Worm (Caenorhabditis elegans): ENCODE results near the gene luc-7L.

Gene luc-7L

ce11 chrII:7720479-7720878 is 13.2 kb upstream of the luc-7L start:
- no peak for TF ChIP-seq nfyb-1 (GFP tag; IDR thresholded peaks at IDR 0.05)
- no peak for TF ChIP-seq ekl-4 (GFP tag; IDR thresholded peaks at IDR 0.05)
- no peak for TF ChIP-seq somi-1 (GFP tag; optimal IDR thresholded peaks at IDR 0.05)
- no peak for TF ChIP-seq ceh-100 (GFP tag; IDR thresholded peaks at IDR 0.05)
- TF ChIP-seq nhr-80 (tag; optimal IDR thresholded peaks at IDR 0.05), result no peak
- TF ChIP-seq Y79H2A.3 (GFP tag; conservative IDR thresholded peaks at IDR 0.05), result no peak

- no peak for TF ChIP-seq Y56A3A.18 (GFP tag; IDR thresholded peaks at IDR 0.05)
- TF ChIP-seq ztf-3 (GFP tag; optimal IDR thresholded peaks at IDR 0.05), result no peak
- TF ChIP-seq F55B11.4 (tag; optimal IDR thresholded peaks at IDR 0.05; ENCODE audit: borderline replicate concordance, insufficient read depth), result no peak
- no peak for TF ChIP-seq ztf-25 (GFP tag; IDR thresholded peaks at IDR 0.05)
- no peak for TF ChIP-seq hlh-26 (GFP tag; conservative IDR thresholded peaks at IDR 0.05)
- TF ChIP-seq lsy-27 (tag; optimal IDR thresholded peaks at IDR 0.05; ENCODE audit: borderline replicate concordance, insufficient read depth), result no peak
- TF ChIP-seq nhr-27 (tag; optimal IDR thresholded peaks at IDR 0.05), result no peak
These were observed 11.8 kb upstream of the luc-7L start for ce11 chrII:7719039-7719438.

ce11 chrII:7718491-7718890 is 11.2 kb upstream of the luc-7L start, which contains the start of gene cpna-5:
cpna-5 (minus strand) TSS chrII:7718591.
- TF ChIP-seq nfya-1 (tag; optimal IDR thresholded peaks at IDR 0.05; ENCODE audit: borderline replicate concordance, insufficient read depth), result no peak
- no peak for TF ChIP-seq lin-35 (GFP tag; optimal IDR thresholded peaks at IDR 0.05)
- no peak for TF ChIP-seq T26A5.8 (tag; optimal IDR thresholded peaks at IDR 0.05)
- TF ChIP-seq egl-44 (GFP tag; IDR thresholded peaks at IDR 0.05), result no peak
- no peak for TF ChIP-seq pbrm-1 (GFP tag; IDR thresholded peaks at IDR 0.05)
- no peak for TF ChIP-seq Y56A3A.18 (GFP tag; IDR thresholded peaks at IDR 0.05)
- TF ChIP-seq egrh-3 (GFP tag; IDR thresholded peaks at IDR 0.05), result no peak
- TF ChIP-seq ceh-27 (GFP tag; optimal IDR thresholded peaks at IDR 0.05), result no peak
- no peak for TF ChIP-seq aptf-2 (GFP tag; conservative IDR thresholded peaks at IDR 0.05)
- TF ChIP-seq F23B12.7 (tag; optimal IDR thresholded peaks at IDR 0.05; ENCODE audit: insufficient read depth), result no peak
- TF ChIP-seq ztf-22 (GFP tag; optimal IDR thresholded peaks at IDR 0.05), result no peak
- TF ChIP-seq lin-40 (tag; optimal IDR thresholded peaks at IDR 0.05), result no peak
- TF ChIP-seq gei-17 (GFP tag; optimal IDR thresholded peaks at IDR 0.05), result no peak
- no peak for TF ChIP-seq Y95B8A.8 (GFP tag; IDR thresholded peaks at IDR 0.05)
- no peak for TF ChIP-seq cebp-2 (GFP tag; IDR thresholded peaks at IDR 0.05)
- TF ChIP-seq madf-10 (tag; optimal IDR thresholded peaks at IDR 0.05), result no peak
- no peak for TF ChIP-seq madf-6 (GFP tag; IDR thresholded peaks at IDR 0.05)
- no peak for TF ChIP-seq nhr-90 (tag; optimal IDR thresholded peaks at IDR 0.05)

- TF ChIP-seq F23B12.7 (tag; optimal IDR thresholded peaks at IDR 0.05; ENCODE audit: insufficient read depth), result no peak
- TF ChIP-seq ceh-100 (GFP tag; IDR thresholded peaks at IDR 0.05), result no peak
- TF ChIP-seq F57A8.1 (GFP tag; optimal IDR thresholded peaks at IDR 0.05), result no peak
- no peak for TF ChIP-seq Y79H2A.3 (GFP tag; conservative IDR thresholded peaks at IDR 0.05)
These were observed 8.8 kb upstream of the luc-7L start for ce11 chrII:7716112-7716511.

- TF ChIP-seq lin-35 (GFP tag; optimal IDR thresholded peaks at IDR 0.05) (peak in 1 of 3 experiments; percentile 26), cebp-1 (GFP tag; IDR thresholded peaks at IDR 0.05) (no peak), cebp-1 (tag; optimal IDR thresholded peaks at IDR 0.05) (peak; percentile 45), Y53G8AR.9 (GFP tag; conservative IDR thresholded peaks at IDR 0.05) (no peak)
These were observed 7.4 kb upstream of the luc-7L start for ce11 chrII:7714614-7715186.
